Worm (Caenorhabditis elegans): ENCODE measurements around the gene C25D7.9.
"Not testable (repeated sequence)": the region's sequence is repeated elsewhere in the genome, so short reads cannot be mapped to it uniquely, and the experiment has no call there.

Gene C25D7.9

DNA sequence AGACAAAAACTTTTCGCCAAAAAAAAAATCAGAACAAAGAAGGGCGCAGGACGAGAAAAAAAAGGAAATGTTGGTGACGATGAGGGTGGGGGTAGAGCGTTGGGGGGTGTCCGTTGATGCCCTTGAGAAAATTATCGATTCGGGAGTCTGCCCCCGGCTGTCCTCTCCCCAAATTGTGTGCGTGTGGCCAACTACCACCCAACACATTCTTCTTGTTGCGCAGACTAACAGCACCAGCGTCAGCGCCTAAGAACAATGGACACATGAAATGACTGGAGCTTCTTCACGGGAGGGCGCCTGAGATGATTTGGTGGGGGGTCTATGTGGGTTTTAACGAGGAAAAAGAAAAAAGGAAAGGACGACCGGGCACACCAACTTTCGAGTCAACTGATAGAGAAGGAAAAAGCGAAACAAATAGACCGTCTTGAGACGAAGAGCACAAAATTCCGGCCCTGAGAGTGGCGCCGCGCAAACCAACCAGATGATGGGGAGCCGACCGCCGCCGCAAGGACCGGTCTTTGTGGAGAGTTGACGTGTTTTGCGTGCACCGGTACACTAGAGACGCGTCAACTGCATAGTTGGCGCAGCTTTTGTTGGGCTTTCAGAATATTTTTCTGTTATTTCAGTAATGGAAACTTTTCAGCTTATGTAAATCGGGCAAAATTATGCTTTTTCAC, at the start of gene C25D7.9:
Gene C25D7.9 (plus strand): TSS at position 68 of the 677 bp plus-strand sequence.
- no peak for TF ChIP-seq cog-1 (tag; optimal IDR thresholded peaks at IDR 0.05)
- peak; percentile 82 for TF ChIP-seq T22C8.4 (GFP tag; IDR thresholded peaks at IDR 0.05)

DNA sequence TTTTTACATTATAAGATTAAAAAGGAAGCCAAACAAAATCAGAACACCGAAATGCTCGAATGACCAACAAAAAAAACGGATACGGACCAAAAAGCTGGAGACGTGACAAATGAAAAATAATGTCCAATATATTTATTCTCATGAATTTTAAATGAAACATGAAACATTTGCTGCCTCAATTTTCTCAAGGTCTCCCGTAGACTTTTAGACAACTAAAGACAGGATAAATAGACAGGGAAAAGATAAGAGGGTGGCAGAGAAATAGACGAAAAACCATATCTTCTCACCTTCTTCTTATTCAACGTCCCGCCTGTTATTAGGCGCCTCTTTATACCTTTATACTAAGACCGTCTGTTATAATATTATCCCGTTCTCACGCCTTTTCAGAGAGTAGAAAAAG, 49.1 kb upstream of the C25D7.9 start:
- TF ChIP-seq ztf-29 (GFP tag; IDR thresholded peaks at IDR 0.05) (no peak), klf-2 (GFP tag; conservative IDR thresholded peaks at IDR 0.05) (no peak), cog-1 (tag; optimal IDR thresholded peaks at IDR 0.05) (no peak), ztf-23 (GFP tag; IDR thresholded peaks at IDR 0.05) (no peak), med-1 (GFP tag; optimal IDR thresholded peaks at IDR 0.05; ENCODE audit: insufficient read depth) (no peak), tab-1 (GFP tag; IDR thresholded peaks at IDR 0.05) (no peak), flt-1 (GFP tag; IDR thresholded peaks at IDR 0.05) (no peak), ref-1 (GFP tag; conservative IDR thresholded peaks at IDR 0.05) (no peak), T22C8.4 (GFP tag; IDR thresholded peaks at IDR 0.05) (no peak)

DNA sequence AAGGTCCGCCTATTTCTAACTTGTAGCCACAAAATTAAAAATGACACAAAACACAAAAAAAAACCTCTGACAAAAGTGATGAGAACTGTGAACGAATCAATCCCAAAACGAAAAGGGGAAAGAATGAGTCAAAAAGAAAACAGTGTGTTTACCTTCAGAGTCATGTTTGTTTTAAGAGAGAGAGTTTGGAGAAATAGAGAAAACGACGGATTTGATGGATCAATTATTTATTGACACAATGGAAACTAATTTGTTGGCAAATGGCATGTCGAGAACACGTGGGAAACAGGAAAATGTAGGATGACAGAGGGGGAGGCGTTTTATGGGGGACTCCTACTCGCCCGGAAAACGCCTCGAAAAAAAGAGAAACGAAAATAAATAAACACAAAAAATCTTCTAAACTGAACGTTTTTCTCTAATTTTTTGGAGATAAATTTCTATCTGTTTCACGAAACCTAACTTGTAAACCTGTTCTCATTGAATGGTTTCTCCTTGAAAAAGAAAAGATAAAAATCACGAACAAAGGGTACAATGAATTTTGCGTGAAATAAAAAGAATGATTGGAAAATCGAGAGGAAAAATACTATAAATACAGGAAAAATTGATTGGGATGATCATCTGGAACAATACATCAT, 48.0 kb upstream of the C25D7.9 start:
- TF ChIP-seq flt-1 (GFP tag; IDR thresholded peaks at IDR 0.05) (no peak), med-1 (GFP tag; optimal IDR thresholded peaks at IDR 0.05; ENCODE audit: insufficient read depth) (no peak), ztf-29 (GFP tag; IDR thresholded peaks at IDR 0.05) (no peak), klf-2 (GFP tag; conservative IDR thresholded peaks at IDR 0.05) (no peak), T22C8.4 (GFP tag; IDR thresholded peaks at IDR 0.05) (no peak), cog-1 (tag; optimal IDR thresholded peaks at IDR 0.05) (no peak), ref-1 (GFP tag; conservative IDR thresholded peaks at IDR 0.05) (no peak), ztf-23 (GFP tag; IDR thresholded peaks at IDR 0.05) (no peak), tab-1 (GFP tag; IDR thresholded peaks at IDR 0.05) (no peak)

DNA sequence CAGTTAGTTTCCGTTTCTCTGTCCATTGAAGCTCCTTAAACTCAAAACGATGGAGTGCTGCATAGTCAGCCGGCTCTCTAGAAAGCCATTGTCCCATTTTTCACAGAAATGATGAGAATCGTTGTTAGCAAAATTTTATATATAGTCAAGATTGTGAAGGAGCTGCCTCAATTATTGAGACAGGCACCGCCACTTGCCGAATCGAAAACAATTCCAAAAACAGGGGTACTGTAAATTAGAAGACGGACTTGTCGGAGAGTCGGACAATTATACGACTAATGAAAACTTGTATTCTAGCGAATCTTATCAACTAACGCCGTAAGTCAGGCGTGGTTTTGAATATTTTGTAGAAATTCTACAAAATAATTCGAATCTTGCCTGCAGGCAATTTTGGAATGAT, 44.7 kb upstream of the C25D7.9 start, which contains the start of gene F14H8.2:
Gene F14H8.2 (minus strand): TSS at position 101 of the 400 bp plus-strand sequence.
- TF ChIP-seq ztf-23 (GFP tag; IDR thresholded peaks at IDR 0.05) = no peak
- no peak for TF ChIP-seq med-1 (GFP tag; optimal IDR thresholded peaks at IDR 0.05; ENCODE audit: insufficient read depth)
- TF ChIP-seq ref-1 (GFP tag; conservative IDR thresholded peaks at IDR 0.05) = no peak
- TF ChIP-seq T22C8.4 (GFP tag; IDR thresholded peaks at IDR 0.05) = no peak
- no peak for TF ChIP-seq cog-1 (tag; optimal IDR thresholded peaks at IDR 0.05)

DNA sequence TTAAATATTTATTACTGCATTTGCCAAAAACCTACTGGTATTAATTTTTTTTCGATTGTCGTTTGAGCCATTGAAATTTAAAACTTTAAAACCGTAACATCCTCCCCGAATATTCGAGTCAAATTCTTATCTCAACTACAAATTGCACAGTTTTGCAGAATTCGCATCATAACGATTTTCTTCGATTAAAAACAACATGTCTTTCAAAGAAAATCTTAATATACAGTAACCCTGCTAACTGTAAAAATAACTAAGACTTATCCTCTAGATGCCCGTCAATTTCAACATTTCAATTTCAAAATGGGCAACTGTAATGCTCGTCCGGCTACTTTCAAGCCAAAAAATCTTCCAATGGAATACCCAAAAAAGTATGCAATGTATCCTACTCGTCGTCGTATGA, 44.2 kb upstream of the C25D7.9 start, which contains the start of gene F14H8.5:
Gene F14H8.5 (plus strand): TSS at position 301 of the 400 bp plus-strand sequence.
- TF ChIP-seq med-1 (GFP tag; optimal IDR thresholded peaks at IDR 0.05; ENCODE audit: insufficient read depth) = no peak
- no peak for TF ChIP-seq klf-2 (GFP tag; conservative IDR thresholded peaks at IDR 0.05)
- no peak for TF ChIP-seq T22C8.4 (GFP tag; IDR thresholded peaks at IDR 0.05)
- no peak for TF ChIP-seq ref-1 (GFP tag; conservative IDR thresholded peaks at IDR 0.05)
- no peak for TF ChIP-seq tab-1 (GFP tag; IDR thresholded peaks at IDR 0.05)
- TF ChIP-seq ztf-29 (GFP tag; IDR thresholded peaks at IDR 0.05) = no peak
- no peak for TF ChIP-seq flt-1 (GFP tag; IDR thresholded peaks at IDR 0.05)
- no peak for TF ChIP-seq ztf-23 (GFP tag; IDR thresholded peaks at IDR 0.05)
- no peak for TF ChIP-seq cog-1 (tag; optimal IDR thresholded peaks at IDR 0.05)

DNA sequence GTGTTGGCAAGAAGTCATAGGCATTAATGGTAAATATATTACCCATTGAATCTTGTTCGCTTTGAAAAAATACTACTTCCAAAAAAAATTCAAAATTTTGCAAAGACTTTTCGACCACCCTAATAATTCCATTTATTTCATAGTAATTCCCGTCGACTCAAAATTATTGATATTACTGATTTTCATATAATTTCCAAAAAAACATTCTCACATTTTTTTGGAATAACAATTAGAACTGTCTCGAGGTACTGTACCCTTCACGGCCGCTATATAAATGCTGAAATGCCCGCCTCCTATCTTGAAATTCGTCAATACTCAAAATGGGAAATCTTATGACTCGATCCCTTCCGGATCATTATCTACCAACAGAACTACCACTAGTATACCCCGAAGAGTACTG, 41.4 kb upstream of the C25D7.9 start, which contains the start of gene F14H8.4:
Gene F14H8.4 (plus strand): TSS at position 301 of the 400 bp plus-strand sequence.
- TF ChIP-seq med-1 (GFP tag; optimal IDR thresholded peaks at IDR 0.05; ENCODE audit: insufficient read depth) (no peak), tab-1 (GFP tag; IDR thresholded peaks at IDR 0.05) (no peak), T22C8.4 (GFP tag; IDR thresholded peaks at IDR 0.05) (no peak), ref-1 (GFP tag; conservative IDR thresholded peaks at IDR 0.05) (no peak), ztf-29 (GFP tag; IDR thresholded peaks at IDR 0.05) (no peak), klf-2 (GFP tag; conservative IDR thresholded peaks at IDR 0.05) (no peak), cog-1 (tag; optimal IDR thresholded peaks at IDR 0.05) (no peak), flt-1 (GFP tag; IDR thresholded peaks at IDR 0.05) (no peak), ztf-23 (GFP tag; IDR thresholded peaks at IDR 0.05) (no peak)

DNA sequence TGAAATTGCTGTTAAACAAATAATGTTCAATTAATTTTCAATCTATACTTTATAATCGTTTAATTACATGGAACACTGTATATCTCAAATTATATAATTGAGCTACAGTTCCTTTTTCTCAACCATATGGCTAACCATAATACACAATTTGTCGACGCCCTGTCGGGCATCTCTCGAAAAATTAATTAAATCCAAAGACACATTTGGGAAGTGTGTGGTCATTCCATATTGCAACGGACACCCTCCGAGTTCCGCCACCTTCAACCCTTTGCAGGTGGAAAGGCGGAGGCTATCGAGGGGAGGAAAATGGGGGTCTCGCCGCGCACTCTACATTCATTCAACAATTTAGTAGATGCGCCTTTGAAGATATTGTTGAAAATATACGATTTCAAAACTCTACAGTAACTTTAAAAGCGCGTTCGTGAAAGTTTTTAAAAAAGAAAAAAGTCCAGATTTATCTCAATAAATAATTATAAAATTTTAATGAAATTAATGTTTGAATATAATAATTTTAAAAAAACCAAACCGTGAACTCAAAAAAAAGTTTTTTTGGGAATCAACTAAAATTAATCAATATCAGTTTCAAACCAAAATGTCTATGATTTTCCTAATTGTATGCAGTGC, 35.9 kb upstream of the C25D7.9 start, which contains the start of gene F14H8.8:
Gene F14H8.8 (plus strand): TSS at position 574 of the 624 bp plus-strand sequence.
- no peak for TF ChIP-seq ztf-29 (GFP tag; IDR thresholded peaks at IDR 0.05)
- TF ChIP-seq ref-1 (GFP tag; conservative IDR thresholded peaks at IDR 0.05) = no peak
- TF ChIP-seq tab-1 (GFP tag; IDR thresholded peaks at IDR 0.05) = no peak
- no peak for TF ChIP-seq ztf-23 (GFP tag; IDR thresholded peaks at IDR 0.05)
- TF ChIP-seq klf-2 (GFP tag; conservative IDR thresholded peaks at IDR 0.05) = no peak
- no peak for TF ChIP-seq flt-1 (GFP tag; IDR thresholded peaks at IDR 0.05)
- no peak for TF ChIP-seq T22C8.4 (GFP tag; IDR thresholded peaks at IDR 0.05)
- TF ChIP-seq cog-1 (tag; optimal IDR thresholded peaks at IDR 0.05) = no peak
- no peak for TF ChIP-seq med-1 (GFP tag; optimal IDR thresholded peaks at IDR 0.05; ENCODE audit: insufficient read depth)

DNA sequence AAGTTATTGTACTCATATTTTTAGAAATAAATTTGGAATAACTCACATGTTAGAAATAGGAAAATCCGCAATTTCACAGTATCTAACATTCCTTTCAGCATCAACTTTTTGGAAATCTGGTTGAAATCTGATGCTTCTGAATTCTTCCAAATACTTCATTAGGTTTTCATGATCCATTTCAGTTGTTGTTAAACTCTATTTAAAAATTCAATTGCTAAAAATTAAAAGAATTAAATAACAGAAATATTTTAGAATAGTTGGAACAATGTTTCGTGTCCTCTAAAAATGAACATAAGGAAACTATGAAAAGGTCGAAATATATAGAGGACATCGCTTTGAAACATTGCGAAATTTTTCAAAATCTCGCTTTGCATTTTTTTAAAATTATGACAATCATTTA, 33.6 kb upstream of the C25D7.9 start, which contains the start of gene cng-1:
Gene cng-1 (minus strand): TSS at position 101 of the 400 bp plus-strand sequence.
- not testable (repeated sequence) for TF ChIP-seq flt-1 (GFP tag; IDR thresholded peaks at IDR 0.05); ref-1 (GFP tag; conservative IDR thresholded peaks at IDR 0.05); ztf-23 (GFP tag; IDR thresholded peaks at IDR 0.05)

DNA sequence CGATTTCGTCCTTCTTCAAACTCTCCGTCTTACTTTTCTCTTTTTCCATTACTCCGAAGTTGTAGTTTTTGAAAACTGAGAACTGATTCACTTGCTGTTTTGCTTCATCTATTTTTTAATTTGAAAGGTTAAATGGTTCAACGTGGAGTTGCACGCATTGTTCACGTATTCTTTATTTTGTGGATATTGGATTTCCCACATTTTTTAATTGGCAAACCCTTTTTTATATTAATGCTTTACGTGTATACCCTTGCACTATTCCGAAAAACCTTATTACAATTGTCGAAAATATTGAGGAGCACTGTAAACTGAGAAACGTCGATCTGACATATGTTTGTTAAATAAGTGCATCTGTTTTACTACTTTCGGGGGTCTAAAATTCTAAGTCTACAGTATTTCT, 28.2 kb upstream of the C25D7.9 start, which contains the start of gene melo-3:
Gene melo-3 (minus strand): TSS at position 101 of the 400 bp plus-strand sequence.
- not testable (repeated sequence) for TF ChIP-seq tab-1 (GFP tag; IDR thresholded peaks at IDR 0.05); klf-2 (GFP tag; conservative IDR thresholded peaks at IDR 0.05); ztf-23 (GFP tag; IDR thresholded peaks at IDR 0.05)

Measured in whole organism, midembryonic.